Worm (Caenorhabditis elegans) whole organism, L1 larva: ENCODE data around the gene nos-1.

ENCODE experiments used
- Y116A8C.19 ChIP-seq: sonication (generic microtip); optimal IDR thresholded peaks from 2 replicates; lab custom pipeline; 2016; ENCODE audit warnings: missing compliant biosample characterization, missing genetic modification characterization, borderline replicate concordance
- ama-1 ChIP-seq: fragments of 150-350 bp; optimal IDR thresholded peaks from 2 replicates; lab custom pipeline; 2014
- dpl-1 ChIP-seq, 3 experiments: fragments of 150-350 bp in 2 of 3; sonication (generic microtip) in 1 of 3; optimal IDR thresholded peaks; 2 replicates each; lab custom pipeline; 2014 to 2017; ENCODE audit warnings: missing biosample characterization in 3 of 3, missing genetic modification characterization in 3 of 3, missing genetic modification reagents in 3 of 3
- egl-27 ChIP-seq, 2 experiments: fragments of 150-350 bp in 1 of 2; sonication (generic microtip); optimal IDR thresholded peaks; 3 replicates each; lab custom pipeline; 2017 to 2018; ENCODE audit warnings: missing biosample characterization in 2 of 2, missing genetic modification characterization in 2 of 2, missing genetic modification reagents in 2 of 2
- fkh-10 ChIP-seq: sonication (generic microtip); optimal IDR thresholded peaks from 2 replicates; lab custom pipeline; 2017; ENCODE audit warnings: missing biosample characterization, missing genetic modification reagents, missing genetic modification characterization
- fos-1 ChIP-seq: fragments of 150-350 bp; optimal IDR thresholded peaks from 2 replicates; lab custom pipeline; 2014; ENCODE audit warnings: missing biosample characterization, missing genetic modification characterization
- grh-1 ChIP-seq: fragments of 200-800 bp; sonication (Bioruptor generic); IDR thresholded peaks from 2 replicates; pipeline ENCODE4 v1.3.6; 2022; ENCODE audit warnings: missing genetic modification reagents, missing genetic modification characterization, missing compliant biosample characterization
- jun-1 ChIP-seq: fragments of 150-350 bp; optimal IDR thresholded peaks from 2 replicates; lab custom pipeline; 2014; ENCODE audit warnings: missing biosample characterization, missing genetic modification reagents, missing genetic modification characterization
- mdl-1 ChIP-seq, 2 experiments: fragments of 150-350 bp; optimal IDR thresholded peaks; 2 replicates each; lab custom pipeline; 2014 to 2017; ENCODE audit warnings: missing biosample characterization in 2 of 2, missing genetic modification characterization in 2 of 2, inconsistent platforms in 1 of 2
- nhr-28 ChIP-seq: fragments of 150-350 bp; optimal IDR thresholded peaks from 2 replicates; lab custom pipeline; 2014; ENCODE audit warnings: missing biosample characterization, missing genetic modification characterization
- nhr-76 ChIP-seq: sonication (generic microtip); optimal IDR thresholded peaks from 2 replicates; lab custom pipeline; 2017; ENCODE audit warnings: missing biosample characterization, missing genetic modification characterization
- pag-3 ChIP-seq: sonication (generic microtip); optimal IDR thresholded peaks from 2 replicates; lab custom pipeline; 2017; ENCODE audit warnings: missing genetic modification characterization, mild to moderate bottlenecking, missing compliant biosample characterization, antibody characterized with exemption, borderline replicate concordance; ENCODE audit not compliant: insufficient read depth

DNA sequence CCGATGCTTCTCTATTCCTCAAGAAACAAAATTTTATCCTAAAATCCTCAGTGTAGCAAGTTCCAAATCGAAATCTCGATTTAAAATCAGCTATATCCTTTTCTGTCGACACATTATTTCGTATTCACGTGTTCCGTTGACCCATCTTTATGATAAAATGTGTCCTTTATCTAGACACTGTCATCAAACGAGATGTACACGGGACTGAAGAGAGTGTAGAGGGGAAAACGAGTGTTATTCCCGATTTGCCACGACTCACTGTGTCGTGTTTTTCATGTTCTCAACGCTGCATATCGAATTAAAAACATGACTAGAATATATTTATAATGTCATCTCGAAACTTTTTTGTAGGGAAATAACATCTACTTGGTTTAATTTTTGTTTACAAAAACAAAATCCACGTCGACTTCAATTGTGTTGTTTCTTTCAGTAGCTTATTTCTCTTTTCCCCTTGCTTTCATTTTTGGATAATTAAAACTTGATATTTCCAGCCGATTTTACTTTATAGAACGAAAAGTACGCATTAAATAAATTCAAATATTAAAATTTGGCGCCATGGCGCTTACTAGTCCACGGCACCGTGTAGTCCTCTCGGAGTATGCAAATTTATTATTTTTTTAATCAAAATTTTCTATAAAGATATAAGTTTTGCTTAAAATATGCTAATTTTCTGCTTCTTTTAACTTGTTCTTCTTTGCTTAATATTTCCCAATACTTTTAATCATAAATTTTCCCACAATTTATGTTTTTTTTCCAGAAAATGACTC is 27.0 kb downstream of the nos-1 start, which contains the start of gene metr-1:
- TF ChIP-seq fos-1 (no peak), pag-3 (tag; lab: Kevin White, UChicago) (no peak), dpl-1 (GFP tag; optimal IDR thresholded peaks at IDR 0.05; lab: Kevin White, UChicago) (peak; percentile 66 to 82 (median 69)), fkh-10 (GFP tag; lab: Kevin White, UChicago) (no peak), egl-27 (tag; optimal IDR thresholded peaks at IDR 0.05; lab: Kevin White, UChicago) (no peak), jun-1 (tag; lab: Kevin White, UChicago) (no peak), nhr-28 (tag; lab: Kevin White, UChicago) (no peak), nhr-76 (tag; lab: Kevin White, UChicago) (no peak), ama-1 (lab: Kevin White, UChicago) (no peak), mdl-1 (tag; optimal IDR thresholded peaks at IDR 0.05; lab: Kevin White, UChicago) (no peak), Y116A8C.19 (no peak), grh-1 (GFP tag; lab: Robert Waterston, UW) (no peak)
